Worm (Caenorhabditis elegans): ENCODE measurements around the gene eat-2.

DNA sequence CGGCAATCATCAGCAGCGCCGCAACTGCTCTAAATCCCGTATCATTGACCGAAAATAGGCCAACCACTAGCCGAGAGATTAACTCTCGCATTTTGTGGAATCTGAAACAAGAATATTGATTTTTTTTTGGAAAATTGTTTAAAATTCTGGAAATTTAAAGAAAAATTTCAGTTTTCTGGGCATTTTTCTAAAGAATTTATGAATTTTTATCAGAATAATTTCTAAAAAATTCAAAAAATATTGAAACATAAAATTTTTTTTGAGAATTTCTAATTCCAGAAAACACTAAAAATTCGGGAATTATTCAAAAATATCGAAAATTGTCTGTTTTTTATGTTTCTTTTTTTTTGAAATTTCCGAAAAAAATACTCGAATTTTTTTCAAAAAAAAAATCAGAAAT lies 38.7 kb downstream of the eat-2 start, which contains the start of gene algn-3:
- TF ChIP-seq ham-2 (GFP tag; optimal IDR thresholded peaks at IDR 0.05) (no peak), snpc-4 (tag; optimal IDR thresholded peaks at IDR 0.05) (no peak)

All from whole organism, mixed stage, embryonic.